Worm (Caenorhabditis elegans) whole organism, L1 larva: ENCODE results near the gene fbxa-166.

Experiments
- C04F5.9 ChIP-seq: sonication (generic microtip); optimal IDR thresholded peaks from 2 replicates; lab custom pipeline; 2016; ENCODE audit warnings: missing genetic modification characterization, missing compliant biosample characterization
- C16A3.4 ChIP-seq: fragments of 150-350 bp; optimal IDR thresholded peaks from 2 replicates; lab custom pipeline; 2014; ENCODE audit warnings: missing biosample characterization, missing genetic modification characterization
- C34B4.2 ChIP-seq: sonication (generic microtip); optimal IDR thresholded peaks from 2 replicates; lab custom pipeline; 2017; ENCODE audit warnings: mild to moderate bottlenecking, missing genetic modification characterization, missing compliant biosample characterization
- Y116A8C.19 ChIP-seq: sonication (generic microtip); optimal IDR thresholded peaks from 2 replicates; lab custom pipeline; 2016; ENCODE audit warnings: missing compliant biosample characterization, missing genetic modification characterization, borderline replicate concordance
- aly-2 ChIP-seq: fragments of 150-350 bp; optimal IDR thresholded peaks from 2 replicates; lab custom pipeline; 2014; ENCODE audit warnings: missing biosample characterization, missing genetic modification characterization
- ama-1 ChIP-seq: fragments of 150-350 bp; optimal IDR thresholded peaks from 2 replicates; lab custom pipeline; 2014
- blmp-1 ChIP-seq: fragments of 150-350 bp; optimal IDR thresholded peaks from 2 replicates; lab custom pipeline; 2014; ENCODE audit warnings: missing biosample characterization, missing genetic modification characterization
- ceh-63 ChIP-seq: fragments of 200-800 bp; sonication (Bioruptor generic); optimal IDR thresholded peaks from 2 replicates; lab custom pipeline; 2018; ENCODE audit warnings: mild to moderate bottlenecking, missing genetic modification characterization, missing compliant biosample characterization
- dsc-1 ChIP-seq: sonication (generic microtip); optimal IDR thresholded peaks from 2 replicates; lab custom pipeline; 2016; ENCODE audit warnings: mild to moderate bottlenecking, missing genetic modification characterization, missing compliant biosample characterization
- elt-2 ChIP-seq: sonication (generic microtip); optimal IDR thresholded peaks from 2 replicates; lab custom pipeline; 2016; ENCODE audit warnings: missing genetic modification characterization, mild to moderate bottlenecking, inconsistent platforms, missing compliant biosample characterization, missing genetic modification reagents
- elt-3 ChIP-seq, 6 experiments: fragments of 150-350 bp in 1 of 6; sonication (generic microtip); optimal IDR thresholded peaks; 2 replicates each; lab custom pipeline; 2017 to 2018; ENCODE audit warnings: missing biosample characterization in 6 of 6, missing genetic modification characterization in 6 of 6, inconsistent platforms in 1 of 6
- fkh-10 ChIP-seq: sonication (generic microtip); optimal IDR thresholded peaks from 2 replicates; lab custom pipeline; 2017; ENCODE audit warnings: missing biosample characterization, missing genetic modification reagents, missing genetic modification characterization
- fkh-4 ChIP-seq: sonication (generic microtip); optimal IDR thresholded peaks from 2 replicates; lab custom pipeline; 2016; ENCODE audit warnings: missing compliant biosample characterization, missing genetic modification characterization, borderline replicate concordance
- fos-1 ChIP-seq: fragments of 150-350 bp; optimal IDR thresholded peaks from 2 replicates; lab custom pipeline; 2014; ENCODE audit warnings: missing biosample characterization, missing genetic modification characterization
- hlh-17 ChIP-seq: fragments of 200-800 bp; sonication (Bioruptor generic); optimal IDR thresholded peaks from 2 replicates; lab custom pipeline; 2018; ENCODE audit warnings: missing genetic modification characterization, mild to moderate bottlenecking, missing compliant biosample characterization, moderate library complexity, borderline replicate concordance
- isw-1 ChIP-seq: fragments of 200-800 bp; sonication (Bioruptor generic); IDR thresholded peaks from 2 replicates; pipeline ENCODE4 v1.3.6; 2022; ENCODE audit warnings: missing genetic modification characterization, missing compliant biosample characterization
- jun-1 ChIP-seq: fragments of 150-350 bp; optimal IDR thresholded peaks from 2 replicates; lab custom pipeline; 2014; ENCODE audit warnings: missing biosample characterization, missing genetic modification reagents, missing genetic modification characterization
- lin-14 ChIP-seq: fragments of 200-800 bp; sonication (Bioruptor generic); optimal IDR thresholded peaks from 2 replicates; lab custom pipeline; 2018; ENCODE audit warnings: mild to moderate bottlenecking, missing genetic modification characterization, moderate library complexity, missing compliant biosample characterization
- lin-35 ChIP-seq, 2 experiments: fragments of 150-350 bp; optimal IDR thresholded peaks; 2 replicates each; lab custom pipeline; 2014; ENCODE audit warnings: missing biosample characterization in 2 of 2, missing genetic modification characterization in 2 of 2, missing genetic modification reagents in 2 of 2
- lin-39 ChIP-seq: fragments of 150-350 bp; optimal IDR thresholded peaks from 2 replicates; lab custom pipeline; 2014; ENCODE audit warnings: missing biosample characterization, missing genetic modification reagents, missing genetic modification characterization
- lir-3 ChIP-seq: sonication (generic microtip); optimal IDR thresholded peaks from 2 replicates; lab custom pipeline; 2016; ENCODE audit warnings: mild to moderate bottlenecking, missing genetic modification characterization, moderate library complexity, missing compliant biosample characterization; ENCODE audit not compliant: poor library complexity
- lsy-2 ChIP-seq, 2 experiments: fragments of 150-350 bp; optimal IDR thresholded peaks; 2 replicates each; lab custom pipeline; 2014; ENCODE audit warnings: missing biosample characterization in 2 of 2, missing genetic modification characterization in 2 of 2
- mab-9 ChIP-seq: fragments of 200-800 bp; sonication (Bioruptor generic); IDR thresholded peaks from 2 replicates; pipeline ENCODE4 v1.3.6; 2022; ENCODE audit warnings: missing genetic modification reagents, missing genetic modification characterization, missing compliant biosample characterization
- mdl-1 ChIP-seq, 2 experiments: fragments of 150-350 bp; optimal IDR thresholded peaks; 2 replicates each; lab custom pipeline; 2014 to 2017; ENCODE audit warnings: missing biosample characterization in 2 of 2, missing genetic modification characterization in 2 of 2, inconsistent platforms in 1 of 2
- mep-1 ChIP-seq: fragments of 150-350 bp; optimal IDR thresholded peaks from 2 replicates; lab custom pipeline; 2014; ENCODE audit warnings: missing biosample characterization, missing genetic modification characterization
- nhr-19 ChIP-seq: fragments of 200-800 bp; sonication (Bioruptor generic); conservative IDR thresholded peaks from 2 replicates; pipeline ENCODE4 v1.3.6; 2022; ENCODE audit warnings: missing genetic modification characterization, missing compliant biosample characterization
- nhr-237 ChIP-seq: fragments of 150-350 bp; optimal IDR thresholded peaks from 2 replicates; lab custom pipeline; 2014; ENCODE audit warnings: missing biosample characterization, missing genetic modification characterization
- nhr-71 ChIP-seq: sonication (generic microtip); optimal IDR thresholded peaks from 2 replicates; lab custom pipeline; 2016; ENCODE audit warnings: mild to moderate bottlenecking, missing genetic modification characterization, moderate library complexity, missing compliant biosample characterization
- nhr-76 ChIP-seq: sonication (generic microtip); optimal IDR thresholded peaks from 2 replicates; lab custom pipeline; 2017; ENCODE audit warnings: missing biosample characterization, missing genetic modification characterization
- nhr-77 ChIP-seq: fragments of 150-350 bp; optimal IDR thresholded peaks from 2 replicates; lab custom pipeline; 2014; ENCODE audit warnings: missing biosample characterization, missing genetic modification characterization
- nhr-84 ChIP-seq: sonication (generic microtip); optimal IDR thresholded peaks from 2 replicates; lab custom pipeline; 2017; ENCODE audit warnings: missing biosample characterization, missing genetic modification characterization
- nhr-85 ChIP-seq: sonication (generic microtip); peaks from one replicate; lab custom pipeline; 2016; ENCODE audit warnings: missing genetic modification characterization, inconsistent platforms, missing compliant biosample characterization
- pag-3 ChIP-seq: sonication (generic microtip); optimal IDR thresholded peaks from 2 replicates; lab custom pipeline; 2017; ENCODE audit warnings: missing genetic modification characterization, mild to moderate bottlenecking, missing compliant biosample characterization, antibody characterized with exemption, borderline replicate concordance; ENCODE audit not compliant: insufficient read depth
- pax-3 ChIP-seq: fragments of 200-800 bp; sonication (Bioruptor generic); optimal IDR thresholded peaks from 2 replicates; lab custom pipeline; 2018; ENCODE audit warnings: mild to moderate bottlenecking, missing genetic modification characterization, moderate library complexity, missing compliant biosample characterization
- pqm-1 ChIP-seq: sonication (generic microtip); optimal IDR thresholded peaks from 3 replicates; lab custom pipeline; 2017; ENCODE audit warnings: missing biosample characterization, missing genetic modification characterization
- snu-23 ChIP-seq: sonication (generic microtip); optimal IDR thresholded peaks from 2 replicates; lab custom pipeline; 2016; ENCODE audit warnings: missing genetic modification characterization, missing compliant biosample characterization
- sox-4 ChIP-seq: sonication (generic microtip); optimal IDR thresholded peaks from 2 replicates; lab custom pipeline; 2016; ENCODE audit warnings: missing genetic modification characterization, missing compliant biosample characterization
- unc-62 ChIP-seq: fragments of 150-350 bp; optimal IDR thresholded peaks from 2 replicates; lab custom pipeline; 2014; ENCODE audit warnings: missing biosample characterization, missing genetic modification reagents, missing genetic modification characterization
- unc-98 ChIP-seq: fragments of 200-800 bp; sonication (Bioruptor generic); IDR thresholded peaks from 2 replicates; pipeline ENCODE4 v1.3.6; 2022; ENCODE audit warnings: missing genetic modification characterization, missing compliant biosample characterization
- zag-1 ChIP-seq: fragments of 150-350 bp; optimal IDR thresholded peaks from 2 replicates; lab custom pipeline; 2014; ENCODE audit warnings: missing biosample characterization, missing genetic modification characterization
- zip-4 ChIP-seq: fragments of 200-800 bp; sonication (Bioruptor generic); optimal IDR thresholded peaks from 2 replicates; lab custom pipeline; 2018; ENCODE audit warnings: mild to moderate bottlenecking, missing genetic modification characterization, moderate library complexity, missing compliant biosample characterization

fbxa-166 gene

DNA sequence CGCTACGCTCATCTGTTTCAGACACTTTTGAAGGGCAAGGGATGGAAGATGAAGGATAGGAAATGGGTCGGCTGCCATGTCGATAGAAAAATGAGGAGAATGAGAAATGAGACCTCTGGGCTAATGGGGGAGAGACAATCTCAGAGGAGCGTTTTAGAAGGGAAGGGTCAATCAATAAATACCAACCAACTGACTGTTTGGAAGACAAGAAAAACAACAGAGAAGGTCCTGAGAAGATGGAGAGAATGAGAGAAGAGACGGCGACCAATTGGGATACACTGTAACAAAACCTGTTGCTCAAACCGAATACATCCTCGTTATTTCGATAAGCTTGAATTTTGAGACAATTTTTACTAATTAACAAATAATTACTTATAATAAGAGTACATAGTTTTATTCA, 34.5 kb upstream of the fbxa-166 start, which contains the start of gene fbxb-15:
fbxb-15 (minus strand) TSS at position 101 of the 400 bp plus-strand sequence.
- no peak for TF ChIP-seq elt-2 (tag; lab: Kevin White, UChicago)
- no peak for TF ChIP-seq C16A3.4 (tag; lab: Kevin White, UChicago)
- no peak for TF ChIP-seq snu-23 (GFP tag; lab: Kevin White, UChicago)
- TF ChIP-seq lir-3 = no peak
- no peak for TF ChIP-seq lin-39 (tag; lab: Kevin White, UChicago)
- no peak for TF ChIP-seq lin-35 (GFP tag; optimal IDR thresholded peaks at IDR 0.05; lab: Kevin White, UChicago)
- TF ChIP-seq pqm-1 (tag; lab: Kevin White, UChicago) = no peak
- TF ChIP-seq nhr-85 (tag; lab: Kevin White, UChicago) = no peak
- no peak for TF ChIP-seq aly-2 (tag; lab: Kevin White, UChicago)
- TF ChIP-seq pax-3 (tag; lab: Kevin White, UChicago) = no peak
- TF ChIP-seq hlh-17 (GFP tag; lab: Kevin White, UChicago) = no peak
- no peak for TF ChIP-seq ceh-63 (GFP tag; lab: Kevin White, UChicago)
- no peak for TF ChIP-seq C04F5.9
- TF ChIP-seq zag-1 = no peak
- TF ChIP-seq isw-1 = no peak

DNA sequence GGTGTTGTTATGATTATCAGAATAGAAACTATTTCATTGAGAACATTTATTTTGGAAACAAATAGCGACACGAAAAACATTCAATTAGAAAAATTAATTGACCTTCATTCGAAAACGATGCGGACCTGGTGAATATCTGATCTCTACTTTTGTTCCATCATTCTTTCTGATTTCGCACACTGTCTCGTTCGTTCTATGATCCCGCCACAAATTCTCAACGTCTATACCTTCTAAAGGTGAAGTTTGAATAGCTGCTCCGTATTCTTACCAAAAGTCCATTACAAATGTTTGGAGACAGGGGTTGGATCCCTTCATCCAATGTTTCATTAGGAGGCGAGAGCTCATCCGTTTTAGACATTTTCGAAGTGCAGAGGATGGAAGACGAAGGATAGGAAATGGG, 33.0 kb upstream of the fbxa-166 start, which contains the start of gene fbxb-16:
fbxb-16 (minus strand) TSS at position 101 of the 400 bp plus-strand sequence.
- TF ChIP-seq ama-1 (lab: Kevin White, UChicago) (no peak), nhr-19 (GFP tag; lab: Robert Waterston, UW) (no peak), aly-2 (tag; lab: Kevin White, UChicago) (no peak), pag-3 (tag; lab: Kevin White, UChicago) (no peak), lsy-2 (tag; optimal IDR thresholded peaks at IDR 0.05; lab: Kevin White, UChicago) (no peak), fos-1 (no peak), nhr-77 (no peak), blmp-1 (tag; lab: Kevin White, UChicago) (no peak), Y116A8C.19 (no peak), unc-98 (GFP tag; lab: Robert Waterston, UW) (no peak), dsc-1 (tag; lab: Kevin White, UChicago) (no peak), jun-1 (tag; lab: Kevin White, UChicago) (no peak), lin-14 (GFP tag; lab: Kevin White, UChicago) (no peak), mdl-1 (tag; optimal IDR thresholded peaks at IDR 0.05; lab: Kevin White, UChicago) (no peak), nhr-76 (no peak), C34B4.2 (tag; lab: Kevin White, UChicago) (no peak), lir-3 (no peak), mab-9 (GFP tag; lab: Robert Waterston, UW) (no peak)
- TF ChIP-seq, all 84 proteins: peak for 0

DNA sequence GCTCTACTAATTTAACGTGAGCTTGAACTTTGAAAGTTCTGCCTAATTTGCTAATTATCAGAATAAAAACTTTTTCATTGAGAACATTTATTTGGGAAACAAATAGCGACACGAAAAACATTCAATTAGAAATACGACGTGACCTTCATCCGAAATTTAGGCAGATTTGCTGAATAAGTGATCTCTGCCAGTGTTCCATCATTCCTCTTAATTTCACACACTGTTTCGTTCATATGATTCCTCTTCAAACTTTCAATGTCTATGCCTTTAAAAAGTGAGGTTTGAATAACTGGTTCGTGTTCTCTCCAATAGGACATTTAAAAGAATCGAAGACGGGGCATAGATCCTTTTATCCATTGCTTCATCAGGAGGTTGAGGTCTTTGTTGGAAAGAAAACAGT, 31.7 kb upstream of the fbxa-166 start, which contains the start of gene fbxb-20:
fbxb-20 (minus strand) TSS at position 101 of the 400 bp plus-strand sequence.
- TF ChIP-seq nhr-84 (tag; lab: Kevin White, UChicago) (no peak), mab-9 (GFP tag; lab: Robert Waterston, UW) (no peak), nhr-71 (tag; lab: Kevin White, UChicago) (no peak), snu-23 (GFP tag; lab: Kevin White, UChicago) (no peak), C34B4.2 (tag; lab: Kevin White, UChicago) (no peak), zip-4 (GFP tag; lab: Kevin White, UChicago) (no peak), zag-1 (no peak)

DNA sequence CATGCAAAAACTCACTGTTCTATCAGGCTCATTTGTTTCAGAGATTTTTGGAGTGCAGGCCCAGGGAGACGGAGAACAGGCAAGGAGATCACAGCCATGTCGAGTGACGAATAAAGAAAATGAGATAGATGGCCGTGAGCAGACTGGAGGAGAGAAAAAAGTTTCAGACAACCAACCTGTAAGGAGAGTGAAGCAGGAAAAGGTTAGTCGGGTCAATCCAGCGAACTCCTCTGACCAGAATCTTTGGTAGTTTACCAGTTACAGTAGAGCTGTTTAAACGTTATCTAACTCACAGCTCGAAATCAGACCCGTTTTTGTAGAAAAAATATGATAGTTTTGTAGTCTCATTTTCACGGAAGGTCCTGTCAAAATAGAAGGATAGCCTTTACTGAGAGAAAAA, 29.9 kb upstream of the fbxa-166 start, which contains the start of gene fbxb-21:
fbxb-21 (minus strand) TSS at position 101 of the 400 bp plus-strand sequence.
- no peak for TF ChIP-seq nhr-237
- TF ChIP-seq sox-4 = no peak
- TF ChIP-seq aly-2 (tag; lab: Kevin White, UChicago) = no peak
- no peak for TF ChIP-seq C16A3.4 (tag; lab: Kevin White, UChicago)
- no peak for TF ChIP-seq nhr-71 (tag; lab: Kevin White, UChicago)
- TF ChIP-seq jun-1 (tag; lab: Kevin White, UChicago) = no peak
- no peak for TF ChIP-seq mab-9 (GFP tag; lab: Robert Waterston, UW)
- TF ChIP-seq nhr-84 (tag; lab: Kevin White, UChicago) = no peak
- no peak for TF ChIP-seq lsy-2 (tag; optimal IDR thresholded peaks at IDR 0.05; lab: Kevin White, UChicago)
- TF ChIP-seq fkh-4 (tag; lab: Kevin White, UChicago) = no peak
- no peak for TF ChIP-seq fkh-10 (GFP tag; lab: Kevin White, UChicago)
- TF ChIP-seq blmp-1 (tag; lab: Kevin White, UChicago) = no peak
- TF ChIP-seq ama-1 (lab: Kevin White, UChicago) = no peak
- TF ChIP-seq pqm-1 (tag; lab: Kevin White, UChicago) = no peak
- TF ChIP-seq elt-3 (tag; optimal IDR thresholded peaks at IDR 0.05; lab: Kevin White, UChicago) = no peak
- no peak for TF ChIP-seq mep-1 (tag; lab: Kevin White, UChicago)
- no peak for TF ChIP-seq ceh-63 (GFP tag; lab: Kevin White, UChicago)
- TF ChIP-seq lin-39 (tag; lab: Kevin White, UChicago) = no peak
- TF ChIP-seq pag-3 (tag; lab: Kevin White, UChicago) = no peak
- TF ChIP-seq unc-62 (GFP tag; lab: Kevin White, UChicago) = no peak
